Fruit fly (Drosophila melanogaster): ENCODE results near the gene CG17361.

The CG17361 gene

DNA sequence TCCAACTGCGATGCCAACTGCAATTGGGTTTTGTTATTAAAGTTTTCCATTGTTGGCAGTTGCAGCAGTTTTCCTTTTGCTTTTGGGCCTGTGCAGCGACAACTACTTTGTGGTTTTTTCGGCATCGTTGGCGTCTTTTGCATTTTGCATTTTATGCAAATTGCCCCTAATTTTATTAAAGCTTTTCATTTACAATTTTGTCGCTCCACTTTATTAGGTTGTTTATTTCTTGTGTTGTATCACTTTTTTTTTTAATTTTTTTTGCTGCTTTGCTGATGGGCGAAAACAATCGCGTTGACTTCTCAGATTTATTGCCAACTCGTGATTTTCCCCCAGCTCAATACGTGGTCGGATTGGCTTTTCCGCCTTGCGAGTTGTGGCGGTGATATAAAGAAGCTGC is 39.2 kb upstream of the CG17361 start:
- TF ChIP-seq Jra (GFP tag; optimal IDR thresholded peaks at IDR 0.05), result no peak
- no peak for TF ChIP-seq CrebA (GFP tag; optimal IDR thresholded peaks at IDR 0.05; ENCODE audit: borderline replicate concordance)

DNA sequence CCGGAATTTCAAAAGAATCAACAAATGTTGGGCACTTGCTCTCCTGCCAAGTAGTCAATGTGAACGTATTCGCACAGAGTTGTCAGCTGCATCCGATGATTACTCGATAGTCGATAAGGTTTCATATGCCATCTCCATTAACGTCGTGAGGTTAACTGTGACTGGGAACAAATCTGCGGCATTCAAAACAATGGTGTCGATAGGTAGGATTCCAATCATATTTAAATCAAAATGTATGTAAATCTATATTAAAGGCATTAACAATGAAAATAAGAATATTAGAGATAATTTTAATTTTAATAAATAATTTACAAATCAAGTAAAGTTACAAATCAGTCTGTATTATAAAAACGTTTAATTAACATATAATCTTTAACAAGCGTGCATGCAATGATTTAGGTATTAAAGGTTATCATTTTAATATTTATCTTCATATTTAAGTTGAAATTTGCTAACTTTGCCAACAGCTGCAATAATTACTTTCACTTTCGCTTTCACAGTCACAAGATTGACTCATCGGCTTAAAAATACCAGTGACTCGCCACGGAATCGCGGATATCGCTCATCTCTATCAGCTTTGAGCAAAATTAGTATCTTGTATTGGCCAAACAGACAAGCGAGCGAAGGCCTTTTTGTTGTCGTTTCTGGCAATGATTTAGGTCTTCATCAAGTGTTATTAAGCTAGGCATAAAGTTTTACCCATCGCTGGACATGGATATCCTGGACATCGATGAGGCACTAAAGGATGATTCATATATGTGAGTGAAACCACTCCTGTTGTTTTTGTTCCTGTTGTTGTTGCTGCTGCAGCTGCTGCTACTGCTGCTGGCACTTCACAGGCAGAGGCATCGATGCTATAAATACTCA is 32.1 kb upstream of the CG17361 start, which contains the start of the genes Meics, Nxf3 and ssp2:
TSS of gene Meics (minus strand) at position 68 of the 867 bp plus-strand sequence.
TSS of gene Nxf3 (plus strand) at position 569 of the 867 bp plus-strand sequence.
TSS of gene ssp2 (plus strand) at position 569 of the 867 bp plus-strand sequence.
- TF ChIP-seq Hr83 (GFP tag; optimal IDR thresholded peaks at IDR 0.05; ENCODE audit: poor library complexity, severe bottlenecking), result peak; percentile 91
- TF ChIP-seq OdsH (GFP tag; optimal IDR thresholded peaks at IDR 0.05), result no peak
- peak; percentile 7 for TF ChIP-seq sage (GFP tag; optimal IDR thresholded peaks at IDR 0.05)
- peak; percentile 14 for TF ChIP-seq dmrt93B (GFP tag; optimal IDR thresholded peaks at IDR 0.05)
- peak; percentile 48 for TF ChIP-seq Jra (GFP tag; optimal IDR thresholded peaks at IDR 0.05)
- TF ChIP-seq Myc (optimal IDR thresholded peaks at IDR 0.05), result peak; percentile 21
- TF ChIP-seq Dif (GFP tag; optimal IDR thresholded peaks at IDR 0.05; ENCODE audit: partially characterized antibody), result no peak
- peak; percentile 69 for TF ChIP-seq jim (GFP tag; optimal IDR thresholded peaks at IDR 0.05)
- no peak for TF ChIP-seq br (GFP tag; optimal IDR thresholded peaks at IDR 0.05)
- TF ChIP-seq GATAd (GFP tag; optimal IDR thresholded peaks at IDR 0.05), result no peak
- peak; percentile 35 for TF ChIP-seq woc (GFP tag; optimal IDR thresholded peaks at IDR 0.05)
- peak; percentile 20 for TF ChIP-seq ey (GFP tag; optimal IDR thresholded peaks at IDR 0.05)

DNA sequence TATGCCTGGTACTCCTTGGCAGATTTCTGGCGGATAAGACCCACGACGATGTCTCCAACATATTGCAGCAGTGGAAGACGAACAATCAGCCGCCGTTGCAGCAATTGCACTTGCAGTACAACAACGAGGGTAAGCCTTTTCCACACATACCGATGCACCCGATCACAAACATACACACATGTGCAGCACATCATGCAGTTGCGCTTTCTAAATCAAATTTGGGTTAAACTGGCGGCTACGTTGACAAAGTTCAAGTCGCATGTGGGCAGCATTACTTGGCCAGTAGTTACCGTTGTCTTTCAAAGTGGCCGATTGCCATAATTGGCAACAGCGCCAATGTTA is 31.5 kb upstream of the CG17361 start:
- TF ChIP-seq CrebA (GFP tag; optimal IDR thresholded peaks at IDR 0.05; ENCODE audit: borderline replicate concordance) (no peak), Dif (GFP tag; optimal IDR thresholded peaks at IDR 0.05; ENCODE audit: partially characterized antibody) (no peak), jim (GFP tag; optimal IDR thresholded peaks at IDR 0.05) (no peak), Hnf4 (GFP tag; optimal IDR thresholded peaks at IDR 0.05) (no peak), foxo (GFP tag; optimal IDR thresholded peaks at IDR 0.05) (no peak), tai (GFP tag; optimal IDR thresholded peaks at IDR 0.05) (no peak), Jra (GFP tag; optimal IDR thresholded peaks at IDR 0.05) (no peak), Vsx2 (GFP tag; optimal IDR thresholded peaks at IDR 0.05; ENCODE audit: partially characterized antibody) (no peak)

DNA sequence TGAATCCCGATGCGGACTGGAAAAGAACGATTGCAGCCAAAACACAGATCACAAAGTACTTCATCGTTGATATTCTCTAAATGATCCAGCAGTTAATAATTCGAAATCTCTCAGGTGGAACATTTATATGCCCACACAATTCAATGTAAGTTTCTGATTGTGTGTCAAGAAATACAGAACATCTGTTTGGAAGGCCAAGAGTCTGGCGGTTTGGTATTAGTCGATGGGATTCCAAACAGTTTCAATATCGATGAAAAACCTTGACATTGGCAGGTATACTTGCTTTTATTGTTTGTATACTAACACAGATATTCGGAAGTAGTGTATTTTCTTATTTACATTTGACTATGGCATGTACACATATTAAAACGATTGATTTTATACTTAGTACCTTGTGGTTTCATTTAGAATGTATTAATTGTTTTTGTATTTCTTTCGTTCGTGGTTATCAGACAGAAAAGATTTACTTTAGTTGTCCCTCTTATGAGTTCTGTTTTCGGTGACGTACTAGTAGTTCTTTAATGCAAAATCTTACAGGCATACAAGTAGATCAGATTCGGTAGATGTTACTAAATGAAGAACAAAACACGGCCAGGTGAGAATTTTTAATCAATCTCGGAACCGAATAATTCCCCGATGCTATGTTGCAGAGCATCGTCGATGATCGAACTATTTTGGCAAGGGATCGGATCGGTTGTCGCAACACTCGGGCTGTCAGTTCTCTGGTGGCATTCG is 23.4 kb upstream of the CG17361 start, which contains the start of the genes CG13738 and Hsc70-1:
TSS of gene CG13738 (minus strand) at position 101 of the 735 bp plus-strand sequence.
TSS of gene Hsc70-1 (plus strand) at position 685 of the 735 bp plus-strand sequence.
- TF ChIP-seq h (GFP tag; optimal IDR thresholded peaks at IDR 0.05) (no peak), rgr (GFP tag; optimal IDR thresholded peaks at IDR 0.05) (no peak), Vsx2 (GFP tag; optimal IDR thresholded peaks at IDR 0.05; ENCODE audit: partially characterized antibody) (no peak), ey (GFP tag; optimal IDR thresholded peaks at IDR 0.05) (no peak), CG32264 (GFP tag; optimal IDR thresholded peaks at IDR 0.05) (no peak), Mio (GFP tag; optimal IDR thresholded peaks at IDR 0.05) (no peak), CrebA (GFP tag; optimal IDR thresholded peaks at IDR 0.05; ENCODE audit: borderline replicate concordance) (no peak), dsf (GFP tag; optimal IDR thresholded peaks at IDR 0.05; ENCODE audit: borderline replicate concordance) (no peak), pan (optimal IDR thresholded peaks at IDR 0.05) (no peak), Hnf4 (GFP tag; optimal IDR thresholded peaks at IDR 0.05) (no peak), dl (GFP tag; optimal IDR thresholded peaks at IDR 0.05; ENCODE audit: insufficient read depth in 1 of 2, partially characterized antibody in 2 of 2) (no peak), OdsH (GFP tag; optimal IDR thresholded peaks at IDR 0.05) (no peak), Hr83 (GFP tag; optimal IDR thresholded peaks at IDR 0.05; ENCODE audit: poor library complexity, severe bottlenecking) (no peak)

DNA sequence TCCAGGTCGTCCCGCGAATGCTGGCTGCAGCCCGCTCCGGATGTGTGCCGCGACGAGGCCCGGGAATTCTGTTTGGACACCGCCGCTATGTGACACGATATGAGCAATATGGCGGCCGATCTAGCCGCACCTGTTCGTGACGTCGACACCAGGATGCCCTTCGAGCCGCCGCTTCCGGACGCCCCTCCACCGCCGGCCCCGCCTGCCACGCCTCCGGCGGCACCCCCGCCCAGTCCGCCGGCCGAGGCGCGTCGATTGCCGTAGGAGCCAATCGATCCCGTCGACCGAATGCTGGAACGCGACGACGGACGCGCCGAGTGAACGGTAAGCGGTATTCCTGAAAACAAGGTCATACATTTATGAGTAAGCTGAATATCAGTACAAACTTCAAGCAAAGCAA is 14.5 kb upstream of the CG17361 start:
- TF ChIP-seq Rel (GFP tag; optimal IDR thresholded peaks at IDR 0.05) (no peak), Rel (tag; optimal IDR thresholded peaks at IDR 0.05) (no peak), Dfd (GFP tag; optimal IDR thresholded peaks at IDR 0.05) (peak; percentile 99)

All from whole organism, wandering third instar larva.